Fruit fly (Drosophila melanogaster) whole organism, embryonic: ENCODE results near the gene p38b.

Experiments used
- Abd-B ChIP-seq: fragments of 200-800 bp; sonication (Bioruptor generic); optimal IDR thresholded peaks from 2 replicates; lab custom pipeline; 2018; ENCODE audit warnings: missing biosample characterization, mild to moderate bottlenecking, missing genetic modification characterization, moderate library complexity
- BEAF-32 ChIP-seq: fragments of 200-800 bp; sonication (Bioruptor generic); optimal IDR thresholded peaks from 3 replicates; lab custom pipeline; 2017; ENCODE audit warnings: missing biosample characterization, missing genetic modification characterization, mild to moderate bottlenecking, moderate library complexity, missing genetic modification reagents
- CG10979 ChIP-seq: fragments of 200-800 bp; sonication (Bioruptor generic); optimal IDR thresholded peaks from 2 replicates; lab custom pipeline; 2018; ENCODE audit warnings: missing biosample characterization, mild to moderate bottlenecking, missing genetic modification characterization, moderate library complexity
- CG13287 ChIP-seq: fragments of 200-800 bp; sonication (Bioruptor generic); IDR thresholded peaks from 2 replicates; pipeline ENCODE4 v1.3.6; 2022; ENCODE audit warnings: missing biosample characterization, missing genetic modification characterization; ENCODE audit not compliant: partially characterized antibody
- CG15696 ChIP-seq: fragments of 200-800 bp; sonication (Bioruptor generic); optimal IDR thresholded peaks from 2 replicates; lab custom pipeline; 2019; ENCODE audit warnings: missing biosample characterization, mild to moderate bottlenecking, missing genetic modification characterization, moderate library complexity
- CG17328 ChIP-seq: fragments of 200-800 bp; sonication (Bioruptor generic); IDR thresholded peaks from 2 replicates; pipeline ENCODE4 v1.3.6; 2022; ENCODE audit warnings: missing biosample characterization, missing genetic modification characterization
- CG17359 ChIP-seq: fragments of 200-800 bp; sonication (Bioruptor generic); optimal IDR thresholded peaks from 3 replicates; lab custom pipeline; 2018; ENCODE audit warnings: missing biosample characterization, mild to moderate bottlenecking, missing genetic modification characterization, moderate library complexity
- CG17361 ChIP-seq: fragments of 200-800 bp; sonication (Bioruptor generic); IDR thresholded peaks from 3 replicates; pipeline ENCODE4 v1.3.6; 2022; ENCODE audit warnings: missing biosample characterization, missing genetic modification characterization
- CG17912 ChIP-seq: fragments of 200-800 bp; sonication (Bioruptor generic); optimal IDR thresholded peaks from 2 replicates; lab custom pipeline; 2018; ENCODE audit warnings: missing biosample characterization, mild to moderate bottlenecking, missing genetic modification characterization
- CG1792 ChIP-seq: fragments of 200-800 bp; sonication (Bioruptor generic); optimal IDR thresholded peaks from 2 replicates; lab custom pipeline; 2016; ENCODE audit warnings: missing biosample characterization, missing genetic modification characterization
- CG2116 ChIP-seq: fragments of 200-800 bp; sonication (Bioruptor generic); optimal IDR thresholded peaks from 3 replicates; lab custom pipeline; 2018; ENCODE audit warnings: missing biosample characterization, mild to moderate bottlenecking, missing genetic modification characterization
- CG31365 ChIP-seq: fragments of 200-800 bp; sonication (Bioruptor generic); optimal IDR thresholded peaks from 2 replicates; lab custom pipeline; 2018; ENCODE audit warnings: missing biosample characterization, mild to moderate bottlenecking, missing genetic modification characterization
- CG31441 ChIP-seq: fragments of 200-800 bp; sonication (Bioruptor generic); IDR thresholded peaks from 2 replicates; pipeline ENCODE4 v1.3.6; 2022; ENCODE audit warnings: missing biosample characterization, missing genetic modification characterization
- CG32767 ChIP-seq: fragments of 200-800 bp; sonication (Bioruptor generic); IDR thresholded peaks from 2 replicates; pipeline ENCODE4 v1.3.6; 2022; ENCODE audit warnings: missing biosample characterization, missing genetic modification characterization
- CG32772 ChIP-seq: fragments of 200-800 bp; sonication (Bioruptor generic); IDR thresholded peaks from 2 replicates; pipeline ENCODE4 v1.3.6; 2022; ENCODE audit warnings: missing biosample characterization, missing genetic modification characterization
- CG3847 ChIP-seq: fragments of 200-800 bp; sonication (Bioruptor generic); IDR thresholded peaks from 2 replicates; pipeline ENCODE4 v1.3.6; 2022; ENCODE audit warnings: missing biosample characterization, missing genetic modification characterization
- CG4617 ChIP-seq: fragments of 200-800 bp; sonication (Bioruptor generic); optimal IDR thresholded peaks from 3 replicates; lab custom pipeline; 2016; ENCODE audit warnings: missing biosample characterization, missing genetic modification characterization, borderline replicate concordance
- CG5953 ChIP-seq: fragments of 200-800 bp; sonication (Bioruptor generic); IDR thresholded peaks from 2 replicates; pipeline ENCODE4 v1.3.6; 2022; ENCODE audit warnings: missing biosample characterization, missing genetic modification characterization
- CG8924 ChIP-seq: fragments of 200-800 bp; optimal IDR thresholded peaks from 3 replicates; lab custom pipeline; 2019; ENCODE audit warnings: missing biosample characterization, mild to moderate bottlenecking, missing genetic modification characterization, moderate library complexity
- CG9609 ChIP-seq: fragments of 200-800 bp; sonication (Bioruptor generic); optimal IDR thresholded peaks from 3 replicates; lab custom pipeline; 2016; ENCODE audit warnings: missing biosample characterization, missing genetic modification characterization
- CG9876 ChIP-seq: fragments of 200-800 bp; sonication (Bioruptor generic); optimal IDR thresholded peaks from 2 replicates; lab custom pipeline; 2016; ENCODE audit warnings: missing biosample characterization, missing genetic modification characterization
- Dip3 ChIP-seq: fragments of 200-800 bp; sonication (Bioruptor generic); optimal IDR thresholded peaks from 3 replicates; lab custom pipeline; 2016; ENCODE audit warnings: missing biosample characterization, missing genetic modification characterization
- Fer1 ChIP-seq: fragments of 200-800 bp; sonication (Bioruptor generic); optimal IDR thresholded peaks from 2 replicates; lab custom pipeline; 2017; ENCODE audit warnings: missing biosample characterization, mild to moderate bottlenecking, missing genetic modification characterization
- HmgD ChIP-seq: fragments of 200-800 bp; sonication (Bioruptor generic); optimal IDR thresholded peaks from 3 replicates; lab custom pipeline; 2016; ENCODE audit warnings: missing biosample characterization, missing genetic modification characterization
- HmgZ ChIP-seq: fragments of 200-800 bp; sonication (Bioruptor generic); optimal IDR thresholded peaks from 2 replicates; lab custom pipeline; 2018; ENCODE audit warnings: missing biosample characterization, mild to moderate bottlenecking, missing genetic modification characterization
- MESR4 ChIP-seq: fragments of 200-800 bp; sonication (Bioruptor generic); optimal IDR thresholded peaks from 2 replicates; lab custom pipeline; 2018; ENCODE audit warnings: missing biosample characterization, mild to moderate bottlenecking, missing genetic modification characterization, moderate library complexity
- Med ChIP-seq: fragments of 200-800 bp; sonication (Bioruptor generic); peaks from one replicate; lab custom pipeline; 2016; ENCODE audit warnings: missing biosample characterization, missing genetic modification characterization, mild to moderate bottlenecking, inconsistent platforms, moderate library complexity
- Meics ChIP-seq: fragments of 200-800 bp; sonication (Bioruptor generic); optimal IDR thresholded peaks from 2 replicates; lab custom pipeline; 2017; ENCODE audit warnings: missing biosample characterization, mild to moderate bottlenecking, missing genetic modification characterization
- Oli ChIP-seq: fragments of 200-800 bp; sonication (Bioruptor generic); optimal IDR thresholded peaks from 2 replicates; lab custom pipeline; 2018; ENCODE audit warnings: missing biosample characterization, mild to moderate bottlenecking, missing genetic modification characterization, moderate library complexity
- Pdp1 ChIP-seq, 2 experiments: fragments of 200-800 bp; sonication (Bioruptor generic); optimal IDR thresholded peaks; 3 replicates each; lab custom pipeline; 2016; ENCODE audit warnings: missing biosample characterization in 2 of 2, missing genetic modification characterization in 2 of 2, mild to moderate bottlenecking in 1 of 2, moderate library complexity in 1 of 2
- Poxn ChIP-seq: fragments of 200-800 bp; sonication (Bioruptor generic); IDR thresholded peaks from 2 replicates; pipeline ENCODE4 v1.3.6; 2022; ENCODE audit warnings: missing biosample characterization, missing genetic modification characterization
- ac ChIP-seq: fragments of 200-800 bp; sonication (Bioruptor generic); optimal IDR thresholded peaks from 3 replicates; lab custom pipeline; 2017; ENCODE audit warnings: missing biosample characterization, mild to moderate bottlenecking, missing genetic modification characterization
- aop ChIP-seq: fragments of 200-800 bp; sonication (Bioruptor generic); IDR thresholded peaks from 2 replicates; pipeline ENCODE4 v1.3.6; 2022; ENCODE audit warnings: missing biosample characterization, missing genetic modification characterization
- ci ChIP-seq: fragments of 200-800 bp; sonication (Bioruptor generic); IDR thresholded peaks from 3 replicates; pipeline ENCODE4 v1.3.6; 2022; ENCODE audit warnings: missing biosample characterization, missing genetic modification characterization
- fd3F ChIP-seq: fragments of 200-800 bp; sonication (Bioruptor generic); optimal IDR thresholded peaks from 2 replicates; lab custom pipeline; 2018; ENCODE audit warnings: missing biosample characterization, mild to moderate bottlenecking, missing genetic modification characterization, moderate library complexity
- ftz-f1 ChIP-seq: fragments of 200-800 bp; sonication (Bioruptor generic); optimal IDR thresholded peaks from 2 replicates; lab custom pipeline; 2016; ENCODE audit warnings: missing biosample characterization, missing genetic modification characterization
- fu2 ChIP-seq: fragments of 200-800 bp; sonication (Bioruptor generic); optimal IDR thresholded peaks from 2 replicates; lab custom pipeline; 2016; ENCODE audit warnings: missing biosample characterization, missing genetic modification characterization
- gsb ChIP-seq: fragments of 200-800 bp; sonication (Bioruptor generic); IDR thresholded peaks from 2 replicates; pipeline ENCODE4 v1.3.6; 2022; ENCODE audit warnings: missing biosample characterization, missing genetic modification characterization
- her ChIP-seq: fragments of 200-800 bp; sonication (Bioruptor generic); optimal IDR thresholded peaks from 2 replicates; lab custom pipeline; 2016; ENCODE audit warnings: missing biosample characterization, missing genetic modification characterization
- lbe ChIP-seq: fragments of 200-800 bp; sonication (Bioruptor generic); optimal IDR thresholded peaks from 2 replicates; lab custom pipeline; 2016; ENCODE audit warnings: missing biosample characterization, mild to moderate bottlenecking, missing genetic modification characterization
- nom ChIP-seq: fragments of 200-800 bp; sonication (Bioruptor generic); optimal IDR thresholded peaks from 2 replicates; lab custom pipeline; 2017; ENCODE audit warnings: missing biosample characterization, missing genetic modification characterization, mild to moderate bottlenecking, moderate library complexity, missing genetic modification reagents
- p53 ChIP-seq: fragments of 200-800 bp; sonication (Bioruptor generic); optimal IDR thresholded peaks from 2 replicates; lab custom pipeline; 2016; ENCODE audit warnings: missing biosample characterization, missing genetic modification characterization
- pzg ChIP-seq: fragments of 200-800 bp; sonication (Bioruptor generic); optimal IDR thresholded peaks from 3 replicates; lab custom pipeline; 2018; ENCODE audit warnings: missing biosample characterization, mild to moderate bottlenecking, missing genetic modification characterization, moderate library complexity
- run ChIP-seq: fragments of 200-800 bp; sonication (Bioruptor generic); optimal IDR thresholded peaks from 3 replicates; lab custom pipeline; 2018; ENCODE audit warnings: missing biosample characterization, mild to moderate bottlenecking, missing genetic modification characterization
- seq ChIP-seq: fragments of 200-800 bp; sonication (Bioruptor generic); IDR thresholded peaks from 2 replicates; pipeline ENCODE4 v1.3.6; 2022; ENCODE audit warnings: missing biosample characterization, missing genetic modification characterization
- sna ChIP-seq: fragments of 200-800 bp; sonication (Bioruptor generic); IDR thresholded peaks from 2 replicates; pipeline ENCODE4 v1.3.6; 2022; ENCODE audit warnings: missing biosample characterization, missing genetic modification characterization; ENCODE audit not compliant: partially characterized antibody
- stc ChIP-seq: fragments of 200-800 bp; sonication (Bioruptor generic); IDR thresholded peaks from 2 replicates; pipeline ENCODE4 v1.3.6; 2022; ENCODE audit warnings: missing biosample characterization, missing genetic modification characterization
- vvl ChIP-seq: fragments of 200-800 bp; sonication (Bioruptor generic); IDR thresholded peaks from 2 replicates; pipeline ENCODE4 v1.3.6; 2022; ENCODE audit warnings: missing biosample characterization, missing genetic modification characterization
- wor ChIP-seq: fragments of 200-800 bp; sonication (Bioruptor generic); IDR thresholded peaks from 2 replicates; pipeline ENCODE4 v1.3.6; 2022; ENCODE audit warnings: missing biosample characterization, missing genetic modification characterization
- yki ChIP-seq: fragments of >200 bp; optimal IDR thresholded peaks from 3 replicates; lab custom pipeline; 2018
- zen ChIP-seq: fragments of 200-800 bp; sonication (Bioruptor generic); optimal IDR thresholded peaks from 3 replicates; lab custom pipeline; 2018; ENCODE audit warnings: missing biosample characterization, mild to moderate bottlenecking, missing genetic modification characterization, moderate library complexity

p38b gene

dm6 chr2L:13813604-13814178, 33.2 kb downstream of the p38b start, which contains the start of gene Sos (continued):
- no peak for TF ChIP-seq CG31441 (GFP tag; lab: Robert Waterston, UW)
- TF ChIP-seq p53 (GFP tag; lab: Kevin White, UChicago), result no peak
- no peak for TF ChIP-seq sna (GFP tag; lab: Robert Waterston, UW)
- TF ChIP-seq wor (GFP tag; lab: Robert Waterston, UW), result no peak
- no peak for TF ChIP-seq CG15696 (tag; lab: Kevin White, UChicago)
- peak; percentile 53 for TF ChIP-seq CG17912
- no peak for TF ChIP-seq aop (GFP tag; lab: Robert Waterston, UW)
- TF ChIP-seq CG9609 (GFP tag; lab: Kevin White, UChicago), result no peak
- TF ChIP-seq run (tag; lab: Kevin White, UChicago), result no peak
- TF ChIP-seq CG2116 (GFP tag; lab: Kevin White, UChicago), result peak; percentile 38
- TF ChIP-seq CG13287, result peak; percentile 53
- no peak for TF ChIP-seq ci (GFP tag; lab: Robert Waterston, UW)
- TF ChIP-seq nom (GFP tag; lab: Kevin White, UChicago), result no peak
- no peak for TF ChIP-seq HmgD (GFP tag; lab: Kevin White, UChicago)
- no peak for TF ChIP-seq Med (GFP tag; lab: Kevin White, UChicago)
- TF ChIP-seq CG32772 (GFP tag; lab: Robert Waterston, UW), result no peak
- TF ChIP-seq CG17328, result no peak
- TF ChIP-seq Poxn (GFP tag; lab: Robert Waterston, UW), result no peak
- peak; percentile 10 for TF ChIP-seq Abd-B (GFP tag; lab: Kevin White, UChicago)
- 0 out of 2 replicates have a peak, but pooled peaks have one; percentile 14 for TF ChIP-seq CG32767 (GFP tag; lab: Robert Waterston, UW)
- no peak for TF ChIP-seq CG9876
- TF ChIP-seq MESR4 (GFP tag; lab: Kevin White, UChicago), result peak; percentile 88
- no peak for TF ChIP-seq zen
- TF ChIP-seq CG5953 (GFP tag; lab: Robert Waterston, UW), result no peak
- TF ChIP-seq fu2 (GFP tag; lab: Kevin White, UChicago), result no peak
- no peak for TF ChIP-seq stc (GFP tag; lab: Robert Waterston, UW)
- no peak for TF ChIP-seq ftz-f1 (GFP tag; lab: Kevin White, UChicago)
- TF ChIP-seq Meics (GFP tag; lab: Kevin White, UChicago), result no peak
- peak in 1 of 2 experiments; percentile 17 for TF ChIP-seq Pdp1 (GFP tag; optimal IDR thresholded peaks at IDR 0.05; lab: Kevin White, UChicago)
- no peak for TF ChIP-seq yki (lab: Kevin White, UChicago)
- no peak for TF ChIP-seq gsb (GFP tag; lab: Robert Waterston, UW)
- TF ChIP-seq Oli (tag; lab: Kevin White, UChicago), result no peak
- no peak for TF ChIP-seq CG1792 (GFP tag; lab: Kevin White, UChicago)
- peak; percentile 96 for TF ChIP-seq pzg (GFP tag; lab: Kevin White, UChicago)
- TF ChIP-seq CG8924, result no peak
- peak; percentile 45; the same call in 1 of the 2 replicates for TF ChIP-seq CG3847 (GFP tag; lab: Robert Waterston, UW)
- no peak for TF ChIP-seq CG31365 (tag; lab: Kevin White, UChicago)
- TF ChIP-seq vvl (GFP tag; lab: Robert Waterston, UW), result 0 out of 2 replicates have a peak, but pooled peaks have one; percentile 23
- no peak for TF ChIP-seq Dip3 (GFP tag; lab: Kevin White, UChicago)
- TF ChIP-seq her, result no peak
- TF ChIP-seq HmgZ (tag; lab: Kevin White, UChicago), result peak; percentile 57
- TF ChIP-seq BEAF-32, result peak; percentile 56
- no peak for TF ChIP-seq fd3F
- TF ChIP-seq CG10979 (tag; lab: Kevin White, UChicago), result no peak
- TF ChIP-seq CG17359, result no peak
- TF ChIP-seq lbe, result no peak
- TF ChIP-seq ac (GFP tag; lab: Kevin White, UChicago), result no peak
- TF ChIP-seq seq (GFP tag; lab: Robert Waterston, UW), result no peak
- peak; percentile 82 for TF ChIP-seq CG4617 (GFP tag; lab: Kevin White, UChicago)
- TF ChIP-seq Fer1 (GFP tag; lab: Kevin White, UChicago), result no peak
- TF ChIP-seq CG17361, result no peak
